Fruit fly (Drosophila melanogaster): Measurements from ENCODE around the gene CG14968.

The CG14968 gene

dm6 chr3L:3249997-3250774 is 52.7 kb downstream of the CG14968 start (continued):
- TF ChIP-seq CG10321 (GFP tag; IDR thresholded peaks at IDR 0.05) (peak; percentile 29; the same call in 1 of the 2 replicates), sens (GFP tag) (peak; percentile 100), cato (GFP tag; optimal IDR thresholded peaks at IDR 0.05; ENCODE audit: borderline replicate concordance) (peak; percentile 96)

dm6 chr3L:3249664-3249996 is 53.3 kb downstream of the CG14968 start:
- TF ChIP-seq Aef1 (GFP tag; IDR thresholded peaks at IDR 0.05) = no peak
- TF ChIP-seq Blimp-1 (GFP tag; optimal IDR thresholded peaks at IDR 0.05) = peak; percentile 96

Measured in whole organism, embryonic.